Worm (Caenorhabditis elegans): ENCODE data around the gene nex-1.

The nex-1 gene

DNA sequence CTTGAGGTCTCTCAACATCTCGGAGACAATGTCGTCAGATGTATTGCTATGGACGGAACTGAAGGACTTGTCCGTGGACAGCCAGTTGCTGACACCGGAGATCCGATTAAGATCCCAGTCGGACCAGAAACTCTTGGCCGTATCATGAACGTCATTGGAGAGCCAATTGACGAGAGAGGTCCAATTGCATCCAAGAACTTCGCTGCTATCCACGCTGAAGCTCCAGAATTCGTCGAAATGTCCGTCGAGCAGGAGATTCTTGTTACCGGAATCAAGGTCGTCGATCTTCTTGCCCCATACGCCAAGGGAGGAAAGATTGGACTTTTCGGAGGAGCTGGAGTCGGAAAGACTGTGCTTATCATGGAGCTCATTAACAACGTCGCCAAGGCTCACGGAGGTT lies 3.4 kb downstream of the nex-1 start:
- TF ChIP-seq nhr-67 (tag; optimal IDR thresholded peaks at IDR 0.05) (no peak), ceh-28 (tag; optimal IDR thresholded peaks at IDR 0.05) (no peak), tbx-2 (tag; optimal IDR thresholded peaks at IDR 0.05) (no peak), nhr-237 (tag; optimal IDR thresholded peaks at IDR 0.05) (no peak), ztf-4 (tag; optimal IDR thresholded peaks at IDR 0.05) (no peak), nfya-1 (tag; optimal IDR thresholded peaks at IDR 0.05; ENCODE audit: insufficient read depth) (no peak), R02D3.7 (tag; optimal IDR thresholded peaks at IDR 0.05) (no peak), hmg-11 (tag; optimal IDR thresholded peaks at IDR 0.05) (no peak), unc-39 (tag; optimal IDR thresholded peaks at IDR 0.05) (no peak), mml-1 (tag; optimal IDR thresholded peaks at IDR 0.05) (no peak), nhr-12 (tag; optimal IDR thresholded peaks at IDR 0.05) (no peak), egl-27 (tag; optimal IDR thresholded peaks at IDR 0.05) (no peak), nhr-43 (tag; optimal IDR thresholded peaks at IDR 0.05; ENCODE audit: poor library complexity, severe bottlenecking) (no peak), ztf-11 (tag; optimal IDR thresholded peaks at IDR 0.05) (no peak), fkh-2 (tag; optimal IDR thresholded peaks at IDR 0.05) (no peak), lin-39 (tag; optimal IDR thresholded peaks at IDR 0.05) (no peak), elt-1 (tag; optimal IDR thresholded peaks at IDR 0.05) (no peak), skn-1 (tag; optimal IDR thresholded peaks at IDR 0.05) (no peak), daf-12 (tag; optimal IDR thresholded peaks at IDR 0.05) (no peak)

DNA sequence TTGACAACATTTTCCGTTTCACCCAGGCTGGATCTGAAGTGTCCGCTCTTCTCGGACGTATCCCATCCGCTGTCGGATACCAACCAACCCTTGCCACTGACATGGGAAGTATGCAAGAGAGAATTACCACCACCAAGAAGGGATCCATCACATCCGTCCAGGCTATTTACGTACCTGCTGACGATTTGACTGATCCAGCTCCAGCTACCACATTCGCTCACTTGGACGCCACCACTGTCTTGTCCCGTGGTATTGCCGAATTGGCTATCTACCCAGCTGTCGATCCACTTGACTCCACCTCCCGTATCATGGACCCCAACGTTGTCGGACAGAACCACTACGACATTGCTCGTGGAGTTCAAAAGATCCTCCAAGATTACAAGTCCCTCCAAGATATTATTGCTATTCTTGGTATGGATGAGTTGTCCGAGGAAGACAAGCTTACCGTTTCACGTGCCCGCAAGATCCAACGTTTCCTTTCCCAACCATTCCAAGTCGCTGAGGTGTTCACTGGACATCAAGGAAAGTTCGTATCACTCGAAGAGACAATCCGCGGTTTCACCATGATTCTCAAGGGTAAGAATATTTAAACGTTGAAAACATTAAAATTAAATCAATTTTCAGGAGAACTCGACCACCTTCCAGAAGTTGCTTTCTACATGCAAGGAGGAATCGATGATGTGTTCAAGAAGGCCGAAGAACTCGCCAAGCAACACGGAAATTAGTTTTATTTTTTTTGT lies 4.3 kb downstream of the nex-1 start:
- no peak for TF ChIP-seq ztf-4 (tag; optimal IDR thresholded peaks at IDR 0.05)

DNA sequence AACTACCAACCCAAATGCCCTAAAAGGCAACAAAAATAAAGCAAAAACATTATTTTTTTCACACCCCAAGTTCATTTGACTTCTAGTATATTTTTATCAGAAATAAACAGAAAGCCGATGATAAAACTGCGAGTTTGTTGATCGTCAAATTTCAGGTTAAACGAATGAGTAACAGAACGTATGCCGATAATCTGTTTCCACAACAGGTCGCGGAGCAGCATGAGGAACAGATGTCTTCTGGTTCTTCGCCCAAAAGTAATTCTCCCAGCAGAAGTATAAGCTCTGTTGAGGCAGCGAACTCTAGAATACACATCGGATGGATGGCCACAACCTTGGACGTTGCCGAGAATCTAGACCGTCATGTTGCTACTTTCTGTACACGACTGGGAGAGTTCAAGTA lies 5.0 kb downstream of the nex-1 start, which contains the start of gene prmt-5:
TSS of gene prmt-5 (plus strand) at position 141 of the 400 bp plus-strand sequence.
- TF ChIP-seq egl-27 (tag; optimal IDR thresholded peaks at IDR 0.05) (no peak), ztf-11 (tag; optimal IDR thresholded peaks at IDR 0.05) (no peak), ztf-4 (tag; optimal IDR thresholded peaks at IDR 0.05) (no peak), skn-1 (tag; optimal IDR thresholded peaks at IDR 0.05) (no peak), nhr-77 (tag; optimal IDR thresholded peaks at IDR 0.05) (peak; percentile 22), egl-5 (tag; optimal IDR thresholded peaks at IDR 0.05) (no peak), nhr-76 (tag; optimal IDR thresholded peaks at IDR 0.05) (no peak), nhr-25 (tag; optimal IDR thresholded peaks at IDR 0.05) (peak; percentile 30), snpc-4 (tag; optimal IDR thresholded peaks at IDR 0.05) (no peak), eor-1 (tag; optimal IDR thresholded peaks at IDR 0.05) (no peak), nfya-1 (tag; optimal IDR thresholded peaks at IDR 0.05; ENCODE audit: insufficient read depth) (no peak), daf-12 (tag; optimal IDR thresholded peaks at IDR 0.05) (no peak), R02D3.7 (tag; optimal IDR thresholded peaks at IDR 0.05) (no peak), ceh-28 (tag; optimal IDR thresholded peaks at IDR 0.05) (no peak), nhr-28 (tag; optimal IDR thresholded peaks at IDR 0.05) (no peak), jun-1 (tag; optimal IDR thresholded peaks at IDR 0.05) (no peak), ZK546.5 (tag; optimal IDR thresholded peaks at IDR 0.05) (no peak), lin-39 (tag; optimal IDR thresholded peaks at IDR 0.05) (no peak), ceh-82 (tag; optimal IDR thresholded peaks at IDR 0.05) (no peak), ama-1 (optimal IDR thresholded peaks at IDR 0.05) (peak; percentile 90), nhr-23 (tag; optimal IDR thresholded peaks at IDR 0.05) (peak; percentile 35), zag-1 (tag; optimal IDR thresholded peaks at IDR 0.05) (no peak), nhr-12 (tag; optimal IDR thresholded peaks at IDR 0.05) (no peak), elt-1 (tag; optimal IDR thresholded peaks at IDR 0.05) (no peak), mdl-1 (tag; optimal IDR thresholded peaks at IDR 0.05) (no peak), elt-2 (tag; optimal IDR thresholded peaks at IDR 0.05) (peak; percentile 27), tbx-2 (tag; optimal IDR thresholded peaks at IDR 0.05) (no peak), nhr-11 (tag; optimal IDR thresholded peaks at IDR 0.05) (peak; percentile 17), fos-1 (tag; optimal IDR thresholded peaks at IDR 0.05) (no peak), sea-2 (GFP tag; optimal IDR thresholded peaks at IDR 0.05) (no peak), ceh-9 (tag; optimal IDR thresholded peaks at IDR 0.05) (no peak), pha-4 (tag; optimal IDR thresholded peaks at IDR 0.05) (peak; percentile 13), nhr-67 (tag; optimal IDR thresholded peaks at IDR 0.05) (no peak), lin-15B (tag; optimal IDR thresholded peaks at IDR 0.05) (no peak), elt-3 (tag; optimal IDR thresholded peaks at IDR 0.05) (peak in 1 of 3 experiments; percentile 13), ceh-16 (tag; optimal IDR thresholded peaks at IDR 0.05) (no peak), nhr-43 (tag; optimal IDR thresholded peaks at IDR 0.05; ENCODE audit: poor library complexity, severe bottlenecking) (peak; percentile 73), fkh-10 (GFP tag; optimal IDR thresholded peaks at IDR 0.05) (no peak), unc-39 (tag; optimal IDR thresholded peaks at IDR 0.05) (no peak), fkh-2 (tag; optimal IDR thresholded peaks at IDR 0.05) (no peak), pqm-1 (tag; optimal IDR thresholded peaks at IDR 0.05) (peak; percentile 18), mml-1 (tag; optimal IDR thresholded peaks at IDR 0.05) (no peak), nhr-237 (tag; optimal IDR thresholded peaks at IDR 0.05) (no peak), lsy-12 (tag; optimal IDR thresholded peaks at IDR 0.05) (peak; percentile 81), unc-62 (GFP tag; optimal IDR thresholded peaks at IDR 0.05) (no peak), hmg-11 (tag; optimal IDR thresholded peaks at IDR 0.05) (no peak), aly-2 (tag; optimal IDR thresholded peaks at IDR 0.05) (peak; percentile 76)
